Worm (Caenorhabditis elegans) whole organism, L4 larva: ENCODE data around the gene npr-8.
A peak's percentile ranks its signal among the peaks of the same experiment; 100 is the strongest.

Experiments
- F26F4.8 ChIP-seq: fragments of 200-800 bp; sonication (Bioruptor generic); conservative IDR thresholded peaks from 2 replicates; pipeline ENCODE4 v1.3.6; 2022; ENCODE audit warnings: missing genetic modification characterization, missing compliant biosample characterization
- F37D6.2 ChIP-seq: sonication (generic microtip); optimal IDR thresholded peaks from 2 replicates; lab custom pipeline; 2016; ENCODE audit warnings: mild to moderate bottlenecking, missing genetic modification characterization, missing compliant biosample characterization
- T26A8.4 ChIP-seq: fragments of 200-800 bp; sonication (Bioruptor generic); IDR thresholded peaks from 2 replicates; pipeline ENCODE4 v1.3.6; 2022; ENCODE audit warnings: missing genetic modification characterization, missing compliant biosample characterization
- Y48G9A.11 ChIP-seq: fragments of 200-800 bp; sonication (Bioruptor generic); IDR thresholded peaks from 2 replicates; pipeline ENCODE4 v1.3.6; 2022; ENCODE audit warnings: missing genetic modification reagents, missing genetic modification characterization, missing compliant biosample characterization
- Y5F2A.4 ChIP-seq: fragments of 200-800 bp; sonication (Bioruptor generic); optimal IDR thresholded peaks from 2 replicates; lab custom pipeline; 2018; ENCODE audit warnings: mild to moderate bottlenecking, missing genetic modification characterization, missing compliant biosample characterization
- Y75B8A.6 ChIP-seq: fragments of 200-800 bp; sonication (Bioruptor generic); IDR thresholded peaks from 2 replicates; pipeline ENCODE4 v1.3.6; 2022; ENCODE audit warnings: missing genetic modification reagents, missing genetic modification characterization, missing compliant biosample characterization
- aha-1 ChIP-seq: fragments of 150-350 bp; peaks from one replicate; lab custom pipeline; 2014; ENCODE audit warnings: missing biosample characterization, missing genetic modification characterization
- aly-2 ChIP-seq: sonication (generic microtip); optimal IDR thresholded peaks from 2 replicates; lab custom pipeline; 2018; ENCODE audit warnings: missing biosample characterization, missing genetic modification characterization
- ama-1 ChIP-seq: fragments of 150-350 bp; optimal IDR thresholded peaks from 2 replicates; lab custom pipeline; 2014; ENCODE audit warnings: inconsistent platforms, mixed read lengths
- arid-1 ChIP-seq: fragments of 200-800 bp; sonication (Bioruptor generic); conservative IDR thresholded peaks from 2 replicates; pipeline ENCODE4 v1.3.6; 2022; ENCODE audit warnings: missing genetic modification reagents, missing genetic modification characterization, missing compliant biosample characterization
- ceh-20 ChIP-seq: fragments of 200-800 bp; sonication (Bioruptor generic); IDR thresholded peaks from 2 replicates; pipeline ENCODE4 v1.3.6; 2022; ENCODE audit warnings: missing genetic modification reagents, missing genetic modification characterization, missing compliant biosample characterization
- ceh-62 ChIP-seq: sonication (generic microtip); optimal IDR thresholded peaks from 2 replicates; lab custom pipeline; 2017; ENCODE audit warnings: missing biosample characterization, missing genetic modification characterization
- ces-1 ChIP-seq: fragments of 150-350 bp; sonication (generic microtip); optimal IDR thresholded peaks from 4 replicates; lab custom pipeline; 2014; ENCODE audit warnings: missing biosample characterization, missing genetic modification reagents, missing genetic modification characterization
- daf-19 ChIP-seq: fragments of 200-800 bp; sonication (Bioruptor generic); conservative IDR thresholded peaks from 2 replicates; pipeline ENCODE4 v1.3.6; 2022; ENCODE audit warnings: missing genetic modification characterization, missing compliant biosample characterization
- daf-8 ChIP-seq: fragments of 200-800 bp; sonication (Bioruptor generic); IDR thresholded peaks from 2 replicates; pipeline ENCODE4 v1.3.6; 2022; ENCODE audit warnings: missing genetic modification characterization, missing compliant biosample characterization
- dmd-8 ChIP-seq: fragments of 200-800 bp; sonication (Bioruptor generic); IDR thresholded peaks from 2 replicates; pipeline ENCODE4 v1.3.6; 2022; ENCODE audit warnings: missing genetic modification characterization, missing compliant biosample characterization
- egl-27 ChIP-seq: sonication (generic microtip); optimal IDR thresholded peaks from 3 replicates; lab custom pipeline; 2017; ENCODE audit warnings: missing biosample characterization, missing genetic modification reagents, missing genetic modification characterization
- fos-1 ChIP-seq: fragments of 150-350 bp; optimal IDR thresholded peaks from 2 replicates; lab custom pipeline; 2014; ENCODE audit warnings: missing biosample characterization, missing genetic modification characterization
- lin-13 ChIP-seq: fragments of 150-350 bp; optimal IDR thresholded peaks from 2 replicates; lab custom pipeline; 2014; ENCODE audit warnings: missing biosample characterization, missing genetic modification reagents, missing genetic modification characterization
- lin-29 ChIP-seq: fragments of 200-800 bp; sonication (Bioruptor generic); IDR thresholded peaks from 2 replicates; pipeline ENCODE4 v1.3.6; 2022; ENCODE audit warnings: missing genetic modification reagents, missing genetic modification characterization, missing compliant biosample characterization
- lin-39 ChIP-seq: fragments of 150-350 bp; optimal IDR thresholded peaks from 2 replicates; lab custom pipeline; 2014; ENCODE audit warnings: missing biosample characterization, missing genetic modification reagents, missing genetic modification characterization
- mdt-29 ChIP-seq: fragments of 200-800 bp; sonication (Bioruptor generic); IDR thresholded peaks from 2 replicates; pipeline ENCODE4 v1.3.6; 2022; ENCODE audit warnings: missing genetic modification reagents, missing genetic modification characterization, missing compliant biosample characterization
- mxl-2 ChIP-seq: fragments of 200-800 bp; sonication (Bioruptor generic); conservative IDR thresholded peaks from 2 replicates; pipeline ENCODE4 v1.3.6; 2022; ENCODE audit warnings: missing genetic modification reagents, missing genetic modification characterization, missing compliant biosample characterization
- nhr-11 ChIP-seq: fragments of 150-350 bp; optimal IDR thresholded peaks from 2 replicates; lab custom pipeline; 2014; ENCODE audit warnings: missing biosample characterization, missing genetic modification characterization
- nhr-41 ChIP-seq: fragments of 200-800 bp; sonication (Bioruptor generic); IDR thresholded peaks from 2 replicates; pipeline ENCODE4 v1.3.6; 2022; ENCODE audit warnings: missing genetic modification reagents, missing genetic modification characterization, missing compliant biosample characterization
- nhr-42 ChIP-seq: fragments of 200-800 bp; sonication (Bioruptor generic); IDR thresholded peaks from 2 replicates; pipeline ENCODE4 v1.3.6; 2022; ENCODE audit warnings: missing genetic modification characterization, missing compliant biosample characterization
- nhr-48 ChIP-seq: sonication (generic microtip); optimal IDR thresholded peaks from 2 replicates; lab custom pipeline; 2016; ENCODE audit warnings: mild to moderate bottlenecking, missing genetic modification characterization, missing compliant biosample characterization
- nhr-77 ChIP-seq: fragments of 150-350 bp; optimal IDR thresholded peaks from 2 replicates; lab custom pipeline; 2014; ENCODE audit warnings: missing biosample characterization, missing genetic modification characterization
- set-16 ChIP-seq: fragments of 200-800 bp; sonication (Bioruptor generic); IDR thresholded peaks from 2 replicates; pipeline ENCODE4 v1.3.6; 2022; ENCODE audit warnings: missing genetic modification reagents, missing genetic modification characterization, missing compliant biosample characterization
- skn-1 ChIP-seq: fragments of 150-350 bp; optimal IDR thresholded peaks from 2 replicates; lab custom pipeline; 2014; ENCODE audit warnings: missing biosample characterization, missing genetic modification characterization
- snpc-1.2 ChIP-seq: fragments of 200-800 bp; sonication (Bioruptor generic); IDR thresholded peaks from 2 replicates; pipeline ENCODE4 v1.3.6; 2022; ENCODE audit warnings: missing genetic modification reagents, missing genetic modification characterization, missing compliant biosample characterization
- snpc-4 ChIP-seq: fragments of 150-350 bp; optimal IDR thresholded peaks from 2 replicates; lab custom pipeline; 2014; ENCODE audit warnings: missing biosample characterization, missing genetic modification characterization
- tag-97 ChIP-seq: fragments of 200-800 bp; sonication (Bioruptor generic); IDR thresholded peaks from 2 replicates; pipeline ENCODE4 v1.3.6; 2022; ENCODE audit warnings: missing genetic modification characterization, missing compliant biosample characterization
- tra-1 ChIP-seq: fragments of 200-800 bp; sonication (Bioruptor generic); IDR thresholded peaks from 2 replicates; pipeline ENCODE4 v1.3.6; 2022; ENCODE audit warnings: missing genetic modification reagents, missing genetic modification characterization, missing compliant biosample characterization
- unc-62 ChIP-seq, 3 experiments: fragments of 150-350 bp in 1 of 3; sonication (generic microtip); optimal IDR thresholded peaks in 2 of 3; peaks in 1 of 3; 1 replicate in 1 of 3; 2 replicates in 2 of 3; lab custom pipeline; 2014 to 2017; ENCODE audit warnings: missing biosample characterization in 3 of 3, missing genetic modification characterization in 3 of 3, missing genetic modification reagents in 3 of 3, missing genotype in 1 of 3
- vab-7 ChIP-seq: fragments of 200-800 bp; sonication (Bioruptor generic); IDR thresholded peaks from 2 replicates; pipeline ENCODE4 v1.3.6; 2022; ENCODE audit warnings: missing genetic modification reagents, missing genetic modification characterization, missing compliant biosample characterization
- zag-1 ChIP-seq: fragments of 150-350 bp; optimal IDR thresholded peaks from 2 replicates; lab custom pipeline; 2014; ENCODE audit warnings: missing biosample characterization, missing genetic modification characterization
- zfp-3 ChIP-seq: fragments of 200-800 bp; sonication (Bioruptor generic); conservative IDR thresholded peaks from 2 replicates; pipeline ENCODE4 v1.3.6; 2022; ENCODE audit warnings: missing genetic modification reagents, missing genetic modification characterization, missing compliant biosample characterization
- zip-11 ChIP-seq: fragments of 200-800 bp; sonication (Bioruptor generic); IDR thresholded peaks from 2 replicates; pipeline ENCODE4 v1.3.6; 2022; ENCODE audit warnings: missing genetic modification characterization, missing compliant biosample characterization

npr-8 gene

DNA sequence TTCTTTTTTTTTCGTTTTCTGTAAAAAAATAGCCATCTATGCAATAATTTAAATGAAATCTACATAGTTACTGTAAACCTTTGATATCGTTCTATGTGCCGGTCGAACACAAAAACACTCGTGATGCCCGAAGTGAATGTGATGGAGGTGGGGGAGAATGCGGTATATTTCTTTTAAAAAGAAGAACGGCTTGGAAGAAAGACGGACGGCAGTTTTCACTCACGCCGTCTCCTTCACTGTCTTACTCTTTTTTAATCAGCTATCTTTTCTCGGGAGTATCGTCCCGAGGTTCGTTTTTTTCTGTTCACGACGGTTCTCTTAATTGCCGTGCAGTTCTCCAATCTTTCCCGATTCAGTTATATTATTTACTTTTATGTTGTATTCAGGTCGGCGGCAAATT lies 21.5 kb downstream of the npr-8 start, which contains the start of gene C10A4.10:
TSS of gene C10A4.10 (plus strand) at position 301 of the 400 bp plus-strand sequence.
- no peak for TF ChIP-seq mxl-2
- TF ChIP-seq ceh-20: no peak
- TF ChIP-seq ceh-62 (tag; lab: Kevin White, UChicago): no peak
- TF ChIP-seq nhr-11 (tag; lab: Kevin White, UChicago): no peak
- no peak for TF ChIP-seq ama-1 (lab: Kevin White, UChicago)
- TF ChIP-seq lin-39 (tag; lab: Kevin White, UChicago): no peak
- TF ChIP-seq fos-1 (tag; lab: Kevin White, UChicago): no peak
- no peak for TF ChIP-seq zag-1 (tag; lab: Kevin White, UChicago)
- TF ChIP-seq unc-62 (GFP tag; optimal IDR thresholded peaks at IDR 0.05 in 1 of 2; lab: Kevin White, UChicago): no peak
- no peak for TF ChIP-seq unc-62 (tag; optimal IDR thresholded peaks at IDR 0.05; lab: Kevin White, UChicago)
- TF ChIP-seq F37D6.2 (tag; lab: Kevin White, UChicago): no peak
- no peak for TF ChIP-seq lin-29
- no peak for TF ChIP-seq zfp-3
- no peak for TF ChIP-seq vab-7

DNA sequence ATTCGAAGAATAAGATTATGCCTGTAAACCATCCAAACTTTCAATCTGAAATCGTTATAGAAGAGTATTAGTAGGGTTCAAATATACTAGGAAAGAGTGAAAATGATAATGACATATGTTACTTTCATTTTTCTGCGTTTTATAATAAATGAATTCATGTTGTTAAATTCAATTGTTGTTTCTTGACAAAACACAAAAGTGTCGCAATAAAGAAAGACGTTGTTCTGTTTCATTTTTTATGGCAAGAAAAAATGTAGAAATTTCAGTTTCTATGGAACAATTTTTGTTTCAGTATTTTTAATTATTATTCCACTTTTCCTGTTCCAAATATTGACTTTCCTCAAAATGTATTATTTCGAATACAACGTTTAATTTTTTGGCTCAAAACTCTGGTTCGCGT lies 23.7 kb downstream of the npr-8 start, which contains the start of gene C10A4.4:
TSS of gene C10A4.4 (plus strand) at position 301 of the 400 bp plus-strand sequence.
- no peak for TF ChIP-seq mdt-29
- no peak for TF ChIP-seq lin-39 (tag; lab: Kevin White, UChicago)
- no peak for TF ChIP-seq dmd-8 (GFP tag; lab: Robert Waterston, UW)
- no peak for TF ChIP-seq lin-29
- no peak for TF ChIP-seq Y75B8A.6 (GFP tag; lab: Robert Waterston, UW)
- TF ChIP-seq ama-1 (lab: Kevin White, UChicago): no peak
- TF ChIP-seq arid-1 (GFP tag; lab: Robert Waterston, UW): no peak
- no peak for TF ChIP-seq daf-19 (GFP tag; lab: Robert Waterston, UW)
- no peak for TF ChIP-seq vab-7
- no peak for TF ChIP-seq snpc-1.2
- no peak for TF ChIP-seq nhr-77 (tag; lab: Kevin White, UChicago)
- TF ChIP-seq T26A8.4: no peak
- TF ChIP-seq snpc-4 (tag; lab: Kevin White, UChicago): no peak

DNA sequence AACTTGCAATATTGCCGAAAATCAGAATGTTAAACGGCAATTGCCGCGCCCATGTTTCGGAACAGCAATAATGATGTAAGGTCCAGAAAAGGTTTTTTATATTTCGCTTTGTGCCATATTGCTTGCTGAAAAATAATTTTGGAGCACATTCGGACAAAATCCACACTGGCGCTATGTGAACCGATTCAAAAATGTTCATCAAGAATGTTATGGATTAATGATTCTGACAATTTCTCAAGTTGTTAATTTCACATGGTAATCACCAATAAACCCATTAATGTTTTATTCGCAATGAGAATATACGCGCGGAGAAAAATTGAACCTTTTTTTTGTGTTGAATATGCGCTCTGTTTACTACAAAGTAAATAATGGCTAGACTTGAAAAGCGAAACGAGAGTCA lies 27.4 kb downstream of the npr-8 start:
- TF ChIP-seq zfp-3 (no peak), unc-62 (GFP tag; optimal IDR thresholded peaks at IDR 0.05 in 1 of 2; lab: Kevin White, UChicago) (peak in 1 of 2 experiments; percentile 74), unc-62 (tag; optimal IDR thresholded peaks at IDR 0.05; lab: Kevin White, UChicago) (no peak), aha-1 (tag; lab: Kevin White, UChicago) (peak; percentile 91)

DNA sequence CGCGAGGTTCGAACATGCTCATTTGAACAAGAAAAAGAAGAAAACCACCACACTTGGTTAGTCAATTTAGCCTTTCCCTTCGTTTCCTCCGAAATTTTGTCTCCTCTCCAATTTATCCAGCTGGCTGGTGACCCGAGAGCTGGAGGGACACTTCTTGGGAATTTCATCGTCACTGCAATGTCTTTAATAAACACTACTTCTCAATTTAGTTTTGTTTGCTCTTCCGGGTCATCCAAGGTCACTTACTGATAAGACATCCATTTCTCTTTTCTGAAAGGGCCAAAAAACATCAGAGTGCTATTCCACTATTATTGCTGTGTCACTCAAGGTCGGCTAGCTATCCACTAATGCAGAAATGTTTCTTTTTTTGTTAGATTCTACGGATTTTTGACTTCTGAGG lies 28.3 kb downstream of the npr-8 start, which contains the start of gene C10A4.3:
TSS of gene C10A4.3 (plus strand) at position 301 of the 400 bp plus-strand sequence.
- TF ChIP-seq Y48G9A.11 (GFP tag; lab: Robert Waterston, UW) (no peak), tag-97 (GFP tag; lab: Robert Waterston, UW) (no peak), nhr-48 (tag; lab: Kevin White, UChicago) (no peak), nhr-11 (tag; lab: Kevin White, UChicago) (no peak), Y5F2A.4 (no peak), F26F4.8 (no peak)

DNA sequence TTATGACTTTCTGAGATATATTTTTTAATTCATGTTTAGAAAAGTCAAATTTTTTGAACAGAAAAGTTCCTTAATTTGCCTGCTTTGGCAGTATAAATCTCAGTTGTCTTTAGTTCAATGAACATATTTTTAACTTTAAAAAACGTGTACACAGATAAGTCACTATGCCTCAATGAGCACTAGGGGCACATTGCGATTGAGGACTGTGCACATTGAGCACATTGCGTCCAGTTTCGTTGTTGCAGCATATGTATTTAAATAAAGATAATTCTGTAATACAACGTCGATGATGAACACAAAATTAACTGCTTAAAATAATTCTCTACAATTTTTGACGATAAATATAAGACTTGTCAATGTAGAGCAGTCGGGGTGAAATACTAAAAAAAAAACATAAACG lies 30.6 kb downstream of the npr-8 start:
- no peak for TF ChIP-seq nhr-41 (GFP tag; lab: Robert Waterston, UW)
- TF ChIP-seq nhr-42: no peak
- no peak for TF ChIP-seq egl-27 (tag; lab: Kevin White, UChicago)
- no peak for TF ChIP-seq set-16 (GFP tag; lab: Robert Waterston, UW)
- TF ChIP-seq lin-13 (GFP tag; lab: Kevin White, UChicago): no peak
- no peak for TF ChIP-seq snpc-1.2
- TF ChIP-seq Y5F2A.4: no peak
- TF ChIP-seq T26A8.4: no peak
- TF ChIP-seq tra-1: no peak
- no peak for TF ChIP-seq skn-1
- TF ChIP-seq ces-1 (GFP tag; lab: Kevin White, UChicago): no peak
- no peak for TF ChIP-seq vab-7
- TF ChIP-seq nhr-48 (tag; lab: Kevin White, UChicago): no peak
- no peak for TF ChIP-seq arid-1 (GFP tag; lab: Robert Waterston, UW)
- no peak for TF ChIP-seq daf-8 (GFP tag; lab: Robert Waterston, UW)
- TF ChIP-seq zip-11 (GFP tag; lab: Robert Waterston, UW): no peak
- no peak for TF ChIP-seq aly-2 (tag; lab: Kevin White, UChicago)
